Worm (Caenorhabditis elegans) whole organism, L4 larva: ENCODE data around the gene mnk-1.
A peak's percentile ranks its signal among the peaks of the same experiment; 100 is the strongest.

Source experiments
- F10B5.3 ChIP-seq: sonication (generic microtip); optimal IDR thresholded peaks from 2 replicates; lab custom pipeline; 2016; ENCODE audit warnings: mild to moderate bottlenecking, missing genetic modification characterization, missing compliant biosample characterization
- F26F4.8 ChIP-seq: fragments of 200-800 bp; sonication (Bioruptor generic); conservative IDR thresholded peaks from 2 replicates; pipeline ENCODE4 v1.3.6; 2022; ENCODE audit warnings: missing genetic modification characterization, missing compliant biosample characterization
- ama-1 ChIP-seq: fragments of 150-350 bp; optimal IDR thresholded peaks from 2 replicates; lab custom pipeline; 2014; ENCODE audit warnings: inconsistent platforms, mixed read lengths
- arid-1 ChIP-seq: fragments of 200-800 bp; sonication (Bioruptor generic); conservative IDR thresholded peaks from 2 replicates; pipeline ENCODE4 v1.3.6; 2022; ENCODE audit warnings: missing genetic modification reagents, missing genetic modification characterization, missing compliant biosample characterization
- attf-4 ChIP-seq: sonication (generic microtip); optimal IDR thresholded peaks from 3 replicates; lab custom pipeline; 2017; ENCODE audit warnings: missing biosample characterization, missing genetic modification characterization
- ceh-20 ChIP-seq: fragments of 200-800 bp; sonication (Bioruptor generic); IDR thresholded peaks from 2 replicates; pipeline ENCODE4 v1.3.6; 2022; ENCODE audit warnings: missing genetic modification reagents, missing genetic modification characterization, missing compliant biosample characterization
- ceh-32 ChIP-seq: sonication (generic microtip); optimal IDR thresholded peaks from 2 replicates; lab custom pipeline; 2016; ENCODE audit warnings: mild to moderate bottlenecking, missing genetic modification characterization, missing compliant biosample characterization; ENCODE audit not compliant: poor library complexity
- ceh-62 ChIP-seq: sonication (generic microtip); optimal IDR thresholded peaks from 2 replicates; lab custom pipeline; 2017; ENCODE audit warnings: missing biosample characterization, missing genetic modification characterization
- ceh-82 ChIP-seq: sonication (generic microtip); optimal IDR thresholded peaks from 2 replicates; lab custom pipeline; 2017; ENCODE audit warnings: missing biosample characterization, missing genetic modification characterization
- cey-2 ChIP-seq: sonication (generic microtip); optimal IDR thresholded peaks from 3 replicates; lab custom pipeline; 2017; ENCODE audit warnings: missing genetic modification characterization, mild to moderate bottlenecking, missing compliant biosample characterization, antibody characterized with exemption, borderline replicate concordance; ENCODE audit not compliant: insufficient read depth
- ctbp-1 ChIP-seq: fragments of 200-800 bp; sonication (Bioruptor generic); IDR thresholded peaks from 2 replicates; pipeline ENCODE4 v1.3.6; 2022; ENCODE audit warnings: missing genetic modification reagents, missing genetic modification characterization, missing compliant biosample characterization
- daf-16 ChIP-seq, 3 experiments: sonication (generic microtip); optimal IDR thresholded peaks; 2 replicates each; lab custom pipeline; 2016 to 2017; ENCODE audit warnings: missing genetic modification characterization in 3 of 3, missing genetic modification reagents in 3 of 3, mild to moderate bottlenecking in 2 of 3, missing compliant biosample characterization in 2 of 3, missing biosample characterization in 1 of 3, moderate library complexity in 1 of 3
- daf-19 ChIP-seq: fragments of 200-800 bp; sonication (Bioruptor generic); conservative IDR thresholded peaks from 2 replicates; pipeline ENCODE4 v1.3.6; 2022; ENCODE audit warnings: missing genetic modification characterization, missing compliant biosample characterization
- egl-43 ChIP-seq: fragments of 200-800 bp; sonication (Bioruptor generic); IDR thresholded peaks from 2 replicates; pipeline ENCODE4 v1.3.6; 2022; ENCODE audit warnings: missing genetic modification reagents, missing genetic modification characterization, missing compliant biosample characterization
- fkh-10 ChIP-seq: fragments of 150-350 bp; optimal IDR thresholded peaks from 2 replicates; lab custom pipeline; 2014; ENCODE audit warnings: missing biosample characterization, missing genetic modification reagents, missing genetic modification characterization
- gei-8 ChIP-seq: fragments of 200-800 bp; sonication (Bioruptor generic); optimal IDR thresholded peaks from 2 replicates; lab custom pipeline; 2018; ENCODE audit warnings: mild to moderate bottlenecking, missing genetic modification characterization, missing compliant biosample characterization
- hif-1 ChIP-seq, 2 experiments: sonication (generic microtip); optimal IDR thresholded peaks; 2 replicates each; lab custom pipeline; 2016 to 2017; ENCODE audit warnings: missing compliant biosample characterization in 2 of 2, missing genetic modification characterization in 2 of 2, missing genetic modification reagents in 2 of 2, missing genotype in 2 of 2, mild to moderate bottlenecking in 1 of 2
- hlh-30 ChIP-seq: sonication (generic microtip); optimal IDR thresholded peaks from 2 replicates; lab custom pipeline; 2017; ENCODE audit warnings: antibody characterized with exemption, mild to moderate bottlenecking, missing genetic modification characterization, missing compliant biosample characterization; ENCODE audit not compliant: insufficient read depth
- lim-7 ChIP-seq: fragments of 200-800 bp; sonication (Bioruptor generic); IDR thresholded peaks from 2 replicates; pipeline ENCODE4 v1.3.6; 2022; ENCODE audit warnings: missing genetic modification characterization, missing compliant biosample characterization
- lin-1 ChIP-seq: fragments of 200-800 bp; sonication (Bioruptor generic); IDR thresholded peaks from 2 replicates; pipeline ENCODE4 v1.3.6; 2022; ENCODE audit warnings: missing genetic modification reagents, missing genetic modification characterization, missing compliant biosample characterization
- lin-13 ChIP-seq: fragments of 150-350 bp; optimal IDR thresholded peaks from 2 replicates; lab custom pipeline; 2014; ENCODE audit warnings: missing biosample characterization, missing genetic modification reagents, missing genetic modification characterization
- lin-38 ChIP-seq: fragments of 200-800 bp; sonication (Bioruptor generic); IDR thresholded peaks from 2 replicates; pipeline ENCODE4 v1.3.6; 2022; ENCODE audit warnings: missing genetic modification reagents, missing genetic modification characterization, missing compliant biosample characterization
- lsy-2 ChIP-seq, 2 experiments: fragments of 150-350 bp in 1 of 2; sonication (generic microtip) in 1 of 2; optimal IDR thresholded peaks; 2 replicates each; lab custom pipeline; 2014 to 2017; ENCODE audit warnings: missing biosample characterization in 2 of 2, missing genetic modification characterization in 2 of 2
- madf-9 ChIP-seq: fragments of 200-800 bp; sonication (Bioruptor generic); conservative IDR thresholded peaks from 2 replicates; pipeline ENCODE4 v1.3.6; 2022; ENCODE audit warnings: missing genetic modification reagents, missing genetic modification characterization, missing compliant biosample characterization
- mdl-1 ChIP-seq, 2 experiments: fragments of 150-350 bp in 1 of 2; sonication (generic microtip) in 1 of 2; optimal IDR thresholded peaks; 2 replicates each; lab custom pipeline; 2014 to 2017; ENCODE audit warnings: missing biosample characterization in 2 of 2, missing genetic modification characterization in 2 of 2
- mdt-29 ChIP-seq: fragments of 200-800 bp; sonication (Bioruptor generic); IDR thresholded peaks from 2 replicates; pipeline ENCODE4 v1.3.6; 2022; ENCODE audit warnings: missing genetic modification reagents, missing genetic modification characterization, missing compliant biosample characterization
- mxl-2 ChIP-seq: fragments of 200-800 bp; sonication (Bioruptor generic); conservative IDR thresholded peaks from 2 replicates; pipeline ENCODE4 v1.3.6; 2022; ENCODE audit warnings: missing genetic modification reagents, missing genetic modification characterization, missing compliant biosample characterization
- nhr-10 ChIP-seq: fragments of 150-350 bp; optimal IDR thresholded peaks from 2 replicates; lab custom pipeline; 2014; ENCODE audit warnings: missing biosample characterization, missing genetic modification characterization
- nhr-102 ChIP-seq: sonication (generic microtip); optimal IDR thresholded peaks from 2 replicates; lab custom pipeline; 2016; ENCODE audit warnings: mild to moderate bottlenecking, missing genetic modification characterization, moderate library complexity, missing compliant biosample characterization
- nhr-25 ChIP-seq: sonication (generic microtip); optimal IDR thresholded peaks from 2 replicates; lab custom pipeline; 2017; ENCODE audit warnings: missing genetic modification characterization, mild to moderate bottlenecking, missing compliant biosample characterization, antibody characterized with exemption, moderate library complexity, borderline replicate concordance; ENCODE audit not compliant: insufficient read depth
- nhr-41 ChIP-seq: fragments of 200-800 bp; sonication (Bioruptor generic); IDR thresholded peaks from 2 replicates; pipeline ENCODE4 v1.3.6; 2022; ENCODE audit warnings: missing genetic modification reagents, missing genetic modification characterization, missing compliant biosample characterization
- nhr-42 ChIP-seq: fragments of 200-800 bp; sonication (Bioruptor generic); IDR thresholded peaks from 2 replicates; pipeline ENCODE4 v1.3.6; 2022; ENCODE audit warnings: missing genetic modification characterization, missing compliant biosample characterization
- nhr-6 ChIP-seq: fragments of 150-350 bp; optimal IDR thresholded peaks from 2 replicates; lab custom pipeline; 2014; ENCODE audit warnings: missing biosample characterization, missing genetic modification characterization
- nhr-77 ChIP-seq: fragments of 150-350 bp; optimal IDR thresholded peaks from 2 replicates; lab custom pipeline; 2014; ENCODE audit warnings: missing biosample characterization, missing genetic modification characterization
- pha-4 ChIP-seq, 2 experiments: fragments of 150-350 bp in 1 of 2; fragments of 200-800 bp in 1 of 2; sonication (Bioruptor generic) in 1 of 2; IDR thresholded peaks in 1 of 2; optimal IDR thresholded peaks in 1 of 2; 2 replicates each; pipeline versions ENCODE4 v1.3.6 to Lab custom; 2014 to 2022; ENCODE audit warnings: missing genetic modification characterization in 2 of 2, missing genetic modification reagents in 2 of 2, missing biosample characterization in 1 of 2, missing compliant biosample characterization in 1 of 2
- php-3 ChIP-seq: fragments of 200-800 bp; sonication (Bioruptor generic); IDR thresholded peaks from 2 replicates; pipeline ENCODE4 v1.3.6; 2022; ENCODE audit warnings: missing genetic modification reagents, missing genetic modification characterization, missing compliant biosample characterization
- saeg-2 ChIP-seq: fragments of 200-800 bp; sonication (Bioruptor generic); IDR thresholded peaks from 2 replicates; pipeline ENCODE4 v1.3.6; 2022; ENCODE audit warnings: missing genetic modification reagents, missing genetic modification characterization, missing compliant biosample characterization
- set-16 ChIP-seq: fragments of 200-800 bp; sonication (Bioruptor generic); IDR thresholded peaks from 2 replicates; pipeline ENCODE4 v1.3.6; 2022; ENCODE audit warnings: missing genetic modification reagents, missing genetic modification characterization, missing compliant biosample characterization
- snpc-1.2 ChIP-seq: fragments of 200-800 bp; sonication (Bioruptor generic); IDR thresholded peaks from 2 replicates; pipeline ENCODE4 v1.3.6; 2022; ENCODE audit warnings: missing genetic modification reagents, missing genetic modification characterization, missing compliant biosample characterization
- spr-1 ChIP-seq: sonication (generic microtip); optimal IDR thresholded peaks from 2 replicates; lab custom pipeline; 2016; ENCODE audit warnings: mild to moderate bottlenecking, missing genetic modification characterization, missing compliant biosample characterization
- tra-1 ChIP-seq: fragments of 200-800 bp; sonication (Bioruptor generic); IDR thresholded peaks from 2 replicates; pipeline ENCODE4 v1.3.6; 2022; ENCODE audit warnings: missing genetic modification reagents, missing genetic modification characterization, missing compliant biosample characterization
- unc-130 ChIP-seq: sonication (generic microtip); optimal IDR thresholded peaks from 2 replicates; lab custom pipeline; 2016; ENCODE audit warnings: missing genetic modification reagents, missing genetic modification characterization, missing compliant biosample characterization
- zag-1 ChIP-seq: fragments of 150-350 bp; optimal IDR thresholded peaks from 2 replicates; lab custom pipeline; 2014; ENCODE audit warnings: missing biosample characterization, missing genetic modification characterization
- zfp-3 ChIP-seq: fragments of 200-800 bp; sonication (Bioruptor generic); conservative IDR thresholded peaks from 2 replicates; pipeline ENCODE4 v1.3.6; 2022; ENCODE audit warnings: missing genetic modification reagents, missing genetic modification characterization, missing compliant biosample characterization
- zip-11 ChIP-seq: fragments of 200-800 bp; sonication (Bioruptor generic); IDR thresholded peaks from 2 replicates; pipeline ENCODE4 v1.3.6; 2022; ENCODE audit warnings: missing genetic modification characterization, missing compliant biosample characterization
- ztf-7 ChIP-seq: fragments of 150-350 bp; optimal IDR thresholded peaks from 2 replicates; lab custom pipeline; 2014; ENCODE audit warnings: missing biosample characterization, missing genetic modification characterization

The mnk-1 gene

ce11 chrII:10548778-10549671 lies 5.8 kb downstream of the mnk-1 start:
- TF ChIP-seq lin-1 (peak; percentile 11; the same call in 1 of the 2 replicates), gei-8 (GFP tag; lab: Kevin White, UChicago) (no peak), mdl-1 (tag; optimal IDR thresholded peaks at IDR 0.05; lab: Kevin White, UChicago) (peak; percentile 89 to 95), set-16 (peak; percentile 96), lsy-2 (tag; optimal IDR thresholded peaks at IDR 0.05; lab: Kevin White, UChicago) (peak; percentile 74 to 76), daf-16 (GFP tag; optimal IDR thresholded peaks at IDR 0.05; lab: Kevin White, UChicago) (peak; percentile 19 to 21), daf-16 (tag; optimal IDR thresholded peaks at IDR 0.05; lab: Kevin White, UChicago) (peak; percentile 62), pha-4 (GFP tag; IDR thresholded peaks at IDR 0.05; lab: Robert Waterston, UW) (peak; percentile 77), pha-4 (tag; optimal IDR thresholded peaks at IDR 0.05; lab: Kevin White, UChicago) (peak; percentile 79), lin-38 (GFP tag; lab: Robert Waterston, UW) (peak; percentile 66), spr-1 (tag; lab: Kevin White, UChicago) (peak; percentile 63), nhr-25 (tag; lab: Kevin White, UChicago) (peak; percentile 51), daf-19 (GFP tag; lab: Robert Waterston, UW) (0 out of 2 replicates have a peak, but pooled peaks have one; percentile 57), F10B5.3 (tag; lab: Kevin White, UChicago) (no peak), fkh-10 (GFP tag; lab: Kevin White, UChicago) (peak; percentile 88), zip-11 (GFP tag; lab: Robert Waterston, UW) (no peak), snpc-1.2 (GFP tag; lab: Robert Waterston, UW) (peak; percentile 54; the same call in 1 of the 2 replicates), mdt-29 (GFP tag; lab: Robert Waterston, UW) (peak; percentile 75), ctbp-1 (peak; percentile 86), lim-7 (peak; percentile 74), nhr-10 (peak; percentile 56), F26F4.8 (GFP tag; lab: Robert Waterston, UW) (no peak), hif-1 (tag; optimal IDR thresholded peaks at IDR 0.05; lab: Kevin White, UChicago) (peak; percentile 36 to 92), zag-1 (tag; lab: Kevin White, UChicago) (no peak), ceh-62 (no peak), egl-43 (GFP tag; lab: Robert Waterston, UW) (peak; percentile 91), unc-130 (GFP tag; lab: Kevin White, UChicago) (peak; percentile 16), ama-1 (lab: Kevin White, UChicago) (peak; percentile 97), ztf-7 (tag; lab: Kevin White, UChicago) (peak; percentile 34), cey-2 (tag; lab: Kevin White, UChicago) (peak; percentile 69), saeg-2 (GFP tag; lab: Robert Waterston, UW) (0 out of 2 replicates have a peak, but pooled peaks have one; percentile 28), hlh-30 (tag; lab: Kevin White, UChicago) (peak; percentile 96), zfp-3 (GFP tag; lab: Robert Waterston, UW) (peak; percentile 84), ceh-82 (tag; lab: Kevin White, UChicago) (no peak), ceh-20 (peak; percentile 61; the same call in 1 of the 2 replicates), madf-9 (GFP tag; lab: Robert Waterston, UW) (peak; percentile 33; the same call in 1 of the 2 replicates), nhr-41 (GFP tag; lab: Robert Waterston, UW) (0 out of 2 replicates have a peak, but pooled peaks have one; percentile 21), nhr-6 (peak; percentile 57), mxl-2 (no peak), php-3 (peak; percentile 43; the same call in 1 of the 2 replicates), ceh-32 (tag; lab: Kevin White, UChicago) (no peak), lin-13 (GFP tag; lab: Kevin White, UChicago) (peak; percentile 20), tra-1 (GFP tag; lab: Robert Waterston, UW) (peak; percentile 31; the same call in 1 of the 2 replicates), arid-1 (peak; percentile 67), nhr-102 (tag; lab: Kevin White, UChicago) (peak; percentile 32), nhr-77 (tag; lab: Kevin White, UChicago) (peak; percentile 49), attf-4 (no peak), nhr-42 (peak; percentile 74)
